Fruit fly (Drosophila melanogaster): ENCODE results near the gene Pburs.

The Pburs gene

dm6 chr2L:14442144-14443038, 25.3 kb upstream of the Pburs start:
- TF ChIP-seq jim (GFP tag; optimal IDR thresholded peaks at IDR 0.05), result no peak
- TF ChIP-seq OdsH (GFP tag; optimal IDR thresholded peaks at IDR 0.05), result no peak
- TF ChIP-seq dmrt93B (GFP tag; optimal IDR thresholded peaks at IDR 0.05), result no peak
- no peak for TF ChIP-seq fru (GFP tag; optimal IDR thresholded peaks at IDR 0.05)
- no peak for TF ChIP-seq Rel (GFP tag; optimal IDR thresholded peaks at IDR 0.05)
- TF ChIP-seq Rel (tag; optimal IDR thresholded peaks at IDR 0.05), result no peak
- TF ChIP-seq foxo (GFP tag; optimal IDR thresholded peaks at IDR 0.05), result no peak
- TF ChIP-seq brk (GFP tag; optimal IDR thresholded peaks at IDR 0.05), result no peak
- TF ChIP-seq rgr (GFP tag; optimal IDR thresholded peaks at IDR 0.05), result no peak
- TF ChIP-seq sage (GFP tag; optimal IDR thresholded peaks at IDR 0.05), result no peak
- no peak for TF ChIP-seq Mio (GFP tag; optimal IDR thresholded peaks at IDR 0.05)
- no peak for TF ChIP-seq h (GFP tag; optimal IDR thresholded peaks at IDR 0.05)
- TF ChIP-seq pan (optimal IDR thresholded peaks at IDR 0.05), result no peak
- no peak for TF ChIP-seq Dfd (GFP tag; optimal IDR thresholded peaks at IDR 0.05)
- no peak for TF ChIP-seq CrebA (GFP tag; optimal IDR thresholded peaks at IDR 0.05; ENCODE audit: borderline replicate concordance)
- TF ChIP-seq br (GFP tag; optimal IDR thresholded peaks at IDR 0.05), result no peak
- TF ChIP-seq ey (GFP tag; optimal IDR thresholded peaks at IDR 0.05), result no peak
- no peak for TF ChIP-seq Hr83 (GFP tag; optimal IDR thresholded peaks at IDR 0.05; ENCODE audit: poor library complexity, severe bottlenecking)
- TF ChIP-seq tai (GFP tag; optimal IDR thresholded peaks at IDR 0.05), result no peak
- no peak for TF ChIP-seq Sp1 (GFP tag; optimal IDR thresholded peaks at IDR 0.05)
- no peak for TF ChIP-seq HLH106 (tag; optimal IDR thresholded peaks at IDR 0.05)

dm6 chr2L:14441309-14441708, 24.2 kb upstream of the Pburs start:
- TF ChIP-seq dsf (GFP tag; optimal IDR thresholded peaks at IDR 0.05; ENCODE audit: borderline replicate concordance) (no peak), fru (GFP tag; optimal IDR thresholded peaks at IDR 0.05) (no peak)

- TF ChIP-seq fru (GFP tag; optimal IDR thresholded peaks at IDR 0.05) (no peak), Sp1 (GFP tag; optimal IDR thresholded peaks at IDR 0.05) (no peak)
Measured at dm6 chr2L:14440908-14441307, 23.8 kb upstream of the Pburs start.

- no peak for TF ChIP-seq woc (GFP tag; optimal IDR thresholded peaks at IDR 0.05)
- TF ChIP-seq dsf (GFP tag; optimal IDR thresholded peaks at IDR 0.05; ENCODE audit: borderline replicate concordance), result no peak
- TF ChIP-seq OdsH (GFP tag; optimal IDR thresholded peaks at IDR 0.05), result no peak
- no peak for TF ChIP-seq Hr78 (GFP tag; optimal IDR thresholded peaks at IDR 0.05)
Measured at dm6 chr2L:14438827-14439226, 21.7 kb upstream of the Pburs start.

- no peak for TF ChIP-seq dmrt93B (GFP tag; optimal IDR thresholded peaks at IDR 0.05)
- TF ChIP-seq rgr (GFP tag; optimal IDR thresholded peaks at IDR 0.05), result no peak
- TF ChIP-seq Jra (GFP tag; optimal IDR thresholded peaks at IDR 0.05), result no peak
- no peak for TF ChIP-seq brk (GFP tag; optimal IDR thresholded peaks at IDR 0.05)
- no peak for TF ChIP-seq jim (GFP tag; optimal IDR thresholded peaks at IDR 0.05)
- no peak for TF ChIP-seq Sp1 (GFP tag; optimal IDR thresholded peaks at IDR 0.05)
- no peak for TF ChIP-seq HLH106 (tag; optimal IDR thresholded peaks at IDR 0.05)
- no peak for TF ChIP-seq CrebA (GFP tag; optimal IDR thresholded peaks at IDR 0.05; ENCODE audit: borderline replicate concordance)
- no peak for TF ChIP-seq tai (GFP tag; optimal IDR thresholded peaks at IDR 0.05)
- no peak for TF ChIP-seq ey (GFP tag; optimal IDR thresholded peaks at IDR 0.05)
- TF ChIP-seq lola (GFP tag; optimal IDR thresholded peaks at IDR 0.05), result no peak
- no peak for TF ChIP-seq Dfd (GFP tag; optimal IDR thresholded peaks at IDR 0.05)
- TF ChIP-seq dsf (GFP tag; optimal IDR thresholded peaks at IDR 0.05; ENCODE audit: borderline replicate concordance), result no peak
- TF ChIP-seq Hnf4 (GFP tag; optimal IDR thresholded peaks at IDR 0.05), result no peak
- no peak for TF ChIP-seq dl (GFP tag; optimal IDR thresholded peaks at IDR 0.05; ENCODE audit: insufficient read depth in 1 of 2, partially characterized antibody in 2 of 2)
- no peak for TF ChIP-seq OdsH (GFP tag; optimal IDR thresholded peaks at IDR 0.05)
Measured at dm6 chr2L:14435866-14436626, 18.9 kb upstream of the Pburs start.

Measured in whole organism, wandering third instar larva.